Fruit fly (Drosophila melanogaster): ENCODE data around the gene CG32751.

The CG32751 gene

dm6 chrX:6198554-6198953, at the start of gene CG32751:
Gene CG32751, minus strand, starts transcription at chrX:6198654.
- TF ChIP-seq CTCF (optimal IDR thresholded peaks at IDR 0.05) (no peak), CG8478 (optimal IDR thresholded peaks at IDR 0.05) (no peak)

dm6 chrX:6237015-6237414, 38.6 kb upstream of the CG32751 start, which contains the start of gene CG14445:
Gene CG14445, plus strand, starts transcription at chrX:6237315.
- TF ChIP-seq CTCF (optimal IDR thresholded peaks at IDR 0.05) (no peak), CG8478 (optimal IDR thresholded peaks at IDR 0.05) (no peak)

- TF ChIP-seq CG8478 (optimal IDR thresholded peaks at IDR 0.05) (no peak), CTCF (optimal IDR thresholded peaks at IDR 0.05) (no peak)
Observed at dm6 chrX:6231764-6232163, 33.3 kb upstream of the CG32751 start.

- TF ChIP-seq CTCF (optimal IDR thresholded peaks at IDR 0.05) (no peak), CG8478 (optimal IDR thresholded peaks at IDR 0.05) (no peak)
Observed at dm6 chrX:6225472-6226049, 27.1 kb upstream of the CG32751 start, which contains the start of gene dtn. Gene dtn, plus strand, starts transcription at chrX:6225647.

- TF ChIP-seq CTCF (optimal IDR thresholded peaks at IDR 0.05): no peak
- no peak for TF ChIP-seq CG8478 (optimal IDR thresholded peaks at IDR 0.05)
Observed at dm6 chrX:6224225-6225190, 26.1 kb upstream of the CG32751 start, which contains the start of gene sqh. Gene sqh, minus strand, starts transcription at chrX:6225140.

- no peak for TF ChIP-seq CG8478 (optimal IDR thresholded peaks at IDR 0.05)
- no peak for TF ChIP-seq CTCF (optimal IDR thresholded peaks at IDR 0.05)
Observed at dm6 chrX:6219845-6220345, 21.4 kb upstream of the CG32751 start, which contains the start of gene Efr. Gene Efr, plus strand, starts transcription at chrX:6219957.

- no peak for TF ChIP-seq CG8478 (optimal IDR thresholded peaks at IDR 0.05)
- TF ChIP-seq CTCF (optimal IDR thresholded peaks at IDR 0.05): no peak
Observed at dm6 chrX:6219227-6219626, 20.8 kb upstream of the CG32751 start, which contains the start of gene Btnd. Gene Btnd, minus strand, starts transcription at chrX:6219327.

dm6 chrX:6216650-6217049, 18.2 kb upstream of the CG32751 start:
- TF ChIP-seq CTCF (optimal IDR thresholded peaks at IDR 0.05) (no peak), CG8478 (optimal IDR thresholded peaks at IDR 0.05) (no peak)

- TF ChIP-seq CTCF (optimal IDR thresholded peaks at IDR 0.05) (no peak), CG8478 (optimal IDR thresholded peaks at IDR 0.05) (no peak)
Observed at dm6 chrX:6205099-6205498, 6.6 kb upstream of the CG32751 start.

dm6 chrX:6202509-6202979, 4.1 kb upstream of the CG32751 start, which contains the start of gene vanin-like:
Gene vanin-like, minus strand, starts transcription at chrX:6202559.
- TF ChIP-seq CG8478 (optimal IDR thresholded peaks at IDR 0.05) (no peak), CTCF (optimal IDR thresholded peaks at IDR 0.05) (no peak)

dm6 chrX:6201459-6201858, 3.0 kb upstream of the CG32751 start:
- TF ChIP-seq CTCF (optimal IDR thresholded peaks at IDR 0.05) (no peak), CG8478 (optimal IDR thresholded peaks at IDR 0.05) (no peak)

dm6 chrX:6199791-6200190, 1.3 kb upstream of the CG32751 start, which contains the start of gene CG43090:
Gene CG43090, minus strand, starts transcription at chrX:6199891.
- TF ChIP-seq CG8478 (optimal IDR thresholded peaks at IDR 0.05) (no peak), CTCF (optimal IDR thresholded peaks at IDR 0.05) (no peak)

dm6 chrX:6196339-6196738, 2.1 kb downstream of the CG32751 start, which contains the start of gene CG32750:
Gene CG32750, minus strand, starts transcription at chrX:6196439.
- TF ChIP-seq CTCF (optimal IDR thresholded peaks at IDR 0.05) (no peak), CG8478 (optimal IDR thresholded peaks at IDR 0.05) (no peak)

- TF ChIP-seq CTCF (optimal IDR thresholded peaks at IDR 0.05) (no peak), CG8478 (optimal IDR thresholded peaks at IDR 0.05) (no peak)
Observed at dm6 chrX:6193183-6193810, 5.2 kb downstream of the CG32751 start.

dm6 chrX:6192332-6192731, 6.1 kb downstream of the CG32751 start, which contains the start of gene Ca-alpha1T:
Gene Ca-alpha1T, minus strand, starts transcription at chrX:6192483.
- TF ChIP-seq CG8478 (optimal IDR thresholded peaks at IDR 0.05) (no peak), CTCF (optimal IDR thresholded peaks at IDR 0.05) (no peak)

All from S2 (cell line).